Worm (Caenorhabditis elegans) whole organism, L3 larva: ENCODE data around the gene chil-13.

Experiments
- ceh-16 ChIP-seq: sonication (generic microtip); optimal IDR thresholded peaks from 2 replicates; lab custom pipeline; 2017; ENCODE audit warnings: missing biosample characterization, missing genetic modification characterization
- elt-1 ChIP-seq: fragments of 150-350 bp; optimal IDR thresholded peaks from 2 replicates; lab custom pipeline; 2014; ENCODE audit warnings: missing biosample characterization, missing genetic modification characterization
- nhr-237 ChIP-seq: fragments of 150-350 bp; optimal IDR thresholded peaks from 2 replicates; lab custom pipeline; 2014; ENCODE audit warnings: missing biosample characterization, missing genetic modification characterization
- nhr-28 ChIP-seq: fragments of 150-350 bp; optimal IDR thresholded peaks from 2 replicates; lab custom pipeline; 2014; ENCODE audit warnings: missing biosample characterization, missing genetic modification characterization
- unc-62 ChIP-seq: fragments of 150-350 bp; sonication (generic microtip); optimal IDR thresholded peaks from 4 replicates; lab custom pipeline; 2014; ENCODE audit warnings: missing biosample characterization, missing genetic modification reagents, missing genetic modification characterization

- no peak for TF ChIP-seq elt-1
- TF ChIP-seq nhr-237 = no peak
- no peak for TF ChIP-seq unc-62 (GFP tag; lab: Kevin White, UChicago)
- no peak for TF ChIP-seq ceh-16 (tag; lab: Kevin White, UChicago)
- TF ChIP-seq nhr-28 = no peak
These were observed 4.5 kb downstream of the chil-13 start, which contains the start of gene kin-15 for ce11 chrII:9433609-9434008.
